Fruit fly (Drosophila melanogaster) whole organism, embryonic: Measurements from ENCODE around the gene Tango5.
A peak's percentile ranks its signal among the peaks of the same experiment; 100 is the strongest.

Source experiments
- Ada2b ChIP-seq: fragments of 200-800 bp; sonication (Bioruptor generic); IDR thresholded peaks from 2 replicates; pipeline ENCODE4 v1.3.6; 2022; ENCODE audit warnings: missing biosample characterization, missing genetic modification characterization
- CG10147 ChIP-seq: fragments of 200-800 bp; sonication (Bioruptor generic); optimal IDR thresholded peaks from 2 replicates; lab custom pipeline; 2019; ENCODE audit warnings: missing biosample characterization, mild to moderate bottlenecking, missing genetic modification characterization, moderate library complexity
- CG12104 ChIP-seq: fragments of 200-800 bp; sonication (Bioruptor generic); optimal IDR thresholded peaks from 3 replicates; lab custom pipeline; 2016; ENCODE audit warnings: missing biosample characterization, missing genetic modification characterization
- CG13775 ChIP-seq: fragments of 200-800 bp; sonication (Bioruptor generic); optimal IDR thresholded peaks from 3 replicates; lab custom pipeline; 2017; ENCODE audit warnings: missing biosample characterization, mild to moderate bottlenecking, missing genetic modification characterization
- CG14014 ChIP-seq: fragments of 200-800 bp; sonication (Bioruptor generic); IDR thresholded peaks from 2 replicates; pipeline ENCODE4 v1.3.6; 2022; ENCODE audit warnings: missing biosample characterization, missing genetic modification characterization
- CG14050 ChIP-seq: fragments of 200-800 bp; sonication (Bioruptor generic); IDR thresholded peaks from 3 replicates; pipeline ENCODE4 v1.3.6; 2022; ENCODE audit warnings: missing biosample characterization, missing genetic modification characterization
- CG14441 ChIP-seq: fragments of 200-800 bp; sonication (Bioruptor generic); IDR thresholded peaks from 2 replicates; pipeline ENCODE4 v1.3.6; 2022; ENCODE audit warnings: missing biosample characterization, missing genetic modification characterization
- CG14667 ChIP-seq: fragments of 200-800 bp; sonication (Bioruptor generic); IDR thresholded peaks from 2 replicates; pipeline ENCODE4 v1.3.6; 2022; ENCODE audit warnings: missing biosample characterization, missing genetic modification characterization
- CG15514 ChIP-seq: fragments of 200-800 bp; sonication (Bioruptor generic); optimal IDR thresholded peaks from 3 replicates; lab custom pipeline; 2017; ENCODE audit warnings: missing biosample characterization, missing genetic modification characterization, mild to moderate bottlenecking, moderate library complexity, missing genetic modification reagents
- CG2120 ChIP-seq: fragments of 200-800 bp; sonication (Bioruptor generic); optimal IDR thresholded peaks from 3 replicates; lab custom pipeline; 2016; ENCODE audit warnings: missing biosample characterization, missing genetic modification characterization
- CG4360 ChIP-seq: fragments of 200-800 bp; sonication (Bioruptor generic); IDR thresholded peaks from 2 replicates; pipeline ENCODE4 v1.3.6; 2022; ENCODE audit warnings: missing biosample characterization, missing genetic modification characterization
- CG5245 ChIP-seq: fragments of 200-800 bp; sonication (Bioruptor generic); optimal IDR thresholded peaks from 3 replicates; lab custom pipeline; 2016; ENCODE audit warnings: missing biosample characterization, missing genetic modification characterization
- CG6683 ChIP-seq: fragments of 200-800 bp; sonication (Bioruptor generic); optimal IDR thresholded peaks from 2 replicates; lab custom pipeline; 2017; ENCODE audit warnings: missing biosample characterization, mild to moderate bottlenecking, missing genetic modification characterization, missing genetic modification reagents
- CG6765 ChIP-seq: fragments of 200-800 bp; sonication (Bioruptor generic); optimal IDR thresholded peaks from 3 replicates; lab custom pipeline; 2017; ENCODE audit warnings: missing biosample characterization, mild to moderate bottlenecking, missing genetic modification characterization
- CG9437 ChIP-seq: fragments of 200-800 bp; sonication (Bioruptor generic); optimal IDR thresholded peaks from 2 replicates; lab custom pipeline; 2018; ENCODE audit warnings: missing biosample characterization, mild to moderate bottlenecking, missing genetic modification characterization
- D19A ChIP-seq: fragments of 200-800 bp; optimal IDR thresholded peaks from 3 replicates; lab custom pipeline; 2019; ENCODE audit warnings: missing biosample characterization, mild to moderate bottlenecking, missing genetic modification characterization, moderate library complexity
- D19B ChIP-seq: fragments of 200-800 bp; sonication (Bioruptor generic); optimal IDR thresholded peaks from 2 replicates; lab custom pipeline; 2017; ENCODE audit warnings: missing biosample characterization, mild to moderate bottlenecking, missing genetic modification characterization
- Dip3 ChIP-seq: fragments of 200-800 bp; sonication (Bioruptor generic); optimal IDR thresholded peaks from 3 replicates; lab custom pipeline; 2016; ENCODE audit warnings: missing biosample characterization, missing genetic modification characterization
- Doc2 ChIP-seq: fragments of 200-800 bp; sonication (Bioruptor generic); IDR thresholded peaks from 2 replicates; pipeline ENCODE4 v1.3.6; 2022; ENCODE audit warnings: missing biosample characterization, missing genetic modification characterization
- Fer1 ChIP-seq: fragments of 200-800 bp; sonication (Bioruptor generic); optimal IDR thresholded peaks from 2 replicates; lab custom pipeline; 2017; ENCODE audit warnings: missing biosample characterization, mild to moderate bottlenecking, missing genetic modification characterization
- H15 ChIP-seq: fragments of 200-800 bp; sonication (Bioruptor generic); IDR thresholded peaks from 3 replicates; pipeline ENCODE4 v1.3.6; 2022; ENCODE audit warnings: missing biosample characterization, missing genetic modification characterization
- Jarid2 ChIP-seq: fragments of 200-800 bp; sonication (Bioruptor generic); optimal IDR thresholded peaks from 3 replicates; lab custom pipeline; 2017; ENCODE audit warnings: mild to moderate bottlenecking, missing biosample characterization, missing genetic modification reagents, missing genetic modification characterization
- Kr ChIP-seq: fragments of 200-800 bp; sonication (Bioruptor generic); optimal IDR thresholded peaks from 2 replicates; lab custom pipeline; 2017; ENCODE audit warnings: missing biosample characterization, mild to moderate bottlenecking, missing genetic modification characterization
- MTF-1 ChIP-seq: fragments of 200-800 bp; sonication (Bioruptor generic); optimal IDR thresholded peaks from 2 replicates; lab custom pipeline; 2018; ENCODE audit warnings: missing biosample characterization, mild to moderate bottlenecking, missing genetic modification characterization, borderline replicate concordance
- Mes4 ChIP-seq: fragments of 200-800 bp; sonication (Bioruptor generic); optimal IDR thresholded peaks from 2 replicates; lab custom pipeline; 2016; ENCODE audit warnings: missing biosample characterization, missing genetic modification characterization
- Myb ChIP-seq: fragments of 200-800 bp; sonication (Bioruptor generic); optimal IDR thresholded peaks from 2 replicates; lab custom pipeline; 2016; ENCODE audit warnings: missing biosample characterization, missing genetic modification characterization
- Six4 ChIP-seq: fragments of 200-800 bp; sonication (Bioruptor generic); optimal IDR thresholded peaks from 2 replicates; lab custom pipeline; 2016; ENCODE audit warnings: missing biosample characterization, missing genetic modification characterization
- Tbp ChIP-seq: fragments of >200 bp; optimal IDR thresholded peaks from 2 replicates; lab custom pipeline; 2018; ENCODE audit warnings: missing biosample characterization, missing genetic modification characterization
- Xrp1 ChIP-seq: fragments of 200-800 bp; sonication (Bioruptor generic); IDR thresholded peaks from 2 replicates; pipeline ENCODE4 v1.3.6; 2022; ENCODE audit warnings: missing biosample characterization, missing genetic modification characterization
- da ChIP-seq: fragments of 200-800 bp; sonication (Bioruptor generic); optimal IDR thresholded peaks from 2 replicates; lab custom pipeline; 2016; ENCODE audit warnings: missing biosample characterization, missing genetic modification characterization
- ewg ChIP-seq: fragments of 200-800 bp; sonication (Bioruptor generic); optimal IDR thresholded peaks from 3 replicates; lab custom pipeline; 2017; ENCODE audit warnings: mild to moderate bottlenecking, missing biosample characterization, missing genetic modification reagents, missing genetic modification characterization
- gce ChIP-seq: fragments of 200-800 bp; sonication (Bioruptor generic); IDR thresholded peaks from 3 replicates; pipeline ENCODE4 v1.3.6; 2022; ENCODE audit warnings: missing biosample characterization, missing genetic modification characterization
- gem ChIP-seq: fragments of 200-800 bp; sonication (Bioruptor generic); optimal IDR thresholded peaks from 2 replicates; lab custom pipeline; 2019; ENCODE audit warnings: missing biosample characterization, mild to moderate bottlenecking, missing genetic modification characterization, moderate library complexity
- grn ChIP-seq: fragments of 200-800 bp; sonication (Bioruptor generic); optimal IDR thresholded peaks from 3 replicates; lab custom pipeline; 2017; ENCODE audit warnings: missing biosample characterization, missing genetic modification characterization
- jing ChIP-seq: fragments of 200-800 bp; sonication (Bioruptor generic); optimal IDR thresholded peaks from 2 replicates; lab custom pipeline; 2018; ENCODE audit warnings: missing biosample characterization, mild to moderate bottlenecking, missing genetic modification characterization
- klu ChIP-seq: fragments of 200-800 bp; sonication (Bioruptor generic); IDR thresholded peaks from 2 replicates; pipeline ENCODE4 v1.3.6; 2022; ENCODE audit warnings: missing biosample characterization, missing genetic modification characterization
- lilli ChIP-seq: fragments of 200-800 bp; sonication (Bioruptor generic); optimal IDR thresholded peaks from 3 replicates; lab custom pipeline; 2016; ENCODE audit warnings: missing biosample characterization, missing genetic modification characterization
- lov ChIP-seq, 2 experiments: fragments of 200-800 bp in 1 of 2; fragments of >200 bp in 1 of 2; sonication (Bioruptor generic) in 1 of 2; IDR thresholded peaks in 1 of 2; optimal IDR thresholded peaks in 1 of 2; 2 replicates in 1 of 2; 3 replicates in 1 of 2; pipeline versions ENCODE4 v1.3.6 to Lab custom; 2017 to 2022; ENCODE audit warnings: missing biosample characterization in 1 of 2, missing genetic modification characterization in 1 of 2
- prd ChIP-seq, 3 experiments: fragments of >200 bp in 2 of 3; fragments of 200-800 bp in 1 of 3; sonication (Bioruptor generic) in 1 of 3; optimal IDR thresholded peaks in 2 of 3; IDR thresholded peaks in 1 of 3; 2 replicates in 2 of 3; 3 replicates in 1 of 3; pipeline versions ENCODE4 v1.3.6 to Lab custom; 2017 to 2022; ENCODE audit warnings: missing biosample characterization in 1 of 3, missing genetic modification characterization in 1 of 3
- pros ChIP-seq: fragments of 200-800 bp; sonication (Bioruptor generic); optimal IDR thresholded peaks from 3 replicates; lab custom pipeline; 2019; ENCODE audit warnings: missing biosample characterization, mild to moderate bottlenecking, missing genetic modification characterization, moderate library complexity
- rib ChIP-seq: fragments of 200-800 bp; sonication (Bioruptor generic); IDR thresholded peaks from 2 replicates; pipeline ENCODE4 v1.3.6; 2022; ENCODE audit warnings: missing biosample characterization, missing genetic modification characterization
- sens-2 ChIP-seq: fragments of 200-800 bp; sonication (Bioruptor generic); IDR thresholded peaks from 2 replicates; pipeline ENCODE4 v1.3.6; 2022; ENCODE audit warnings: missing biosample characterization, missing genetic modification characterization
- seq ChIP-seq: fragments of 200-800 bp; sonication (Bioruptor generic); IDR thresholded peaks from 2 replicates; pipeline ENCODE4 v1.3.6; 2022; ENCODE audit warnings: missing biosample characterization, missing genetic modification characterization
- sim ChIP-seq: fragments of 200-800 bp; sonication (Bioruptor generic); IDR thresholded peaks from 2 replicates; pipeline ENCODE4 v1.3.6; 2022; ENCODE audit warnings: missing biosample characterization, missing genetic modification characterization
- sna ChIP-seq: fragments of 200-800 bp; sonication (Bioruptor generic); IDR thresholded peaks from 2 replicates; pipeline ENCODE4 v1.3.6; 2022; ENCODE audit warnings: missing biosample characterization, missing genetic modification characterization; ENCODE audit not compliant: partially characterized antibody
- sqz ChIP-seq: fragments of 200-800 bp; sonication (Bioruptor generic); optimal IDR thresholded peaks from 3 replicates; lab custom pipeline; 2018; ENCODE audit warnings: missing biosample characterization, mild to moderate bottlenecking, missing genetic modification characterization
- tap ChIP-seq: fragments of 200-800 bp; optimal IDR thresholded peaks from 3 replicates; lab custom pipeline; 2019; ENCODE audit warnings: missing biosample characterization, mild to moderate bottlenecking, missing genetic modification characterization, moderate library complexity
- trh ChIP-seq: fragments of 200-800 bp; sonication (Bioruptor generic); optimal IDR thresholded peaks from 2 replicates; lab custom pipeline; 2016; ENCODE audit warnings: missing biosample characterization, missing genetic modification characterization
- unpg ChIP-seq: fragments of 200-800 bp; sonication (Bioruptor generic); optimal IDR thresholded peaks from 3 replicates; lab custom pipeline; 2018; ENCODE audit warnings: missing biosample characterization, mild to moderate bottlenecking, missing genetic modification characterization, moderate library complexity
- zen2 ChIP-seq: fragments of 200-800 bp; sonication (Bioruptor generic); IDR thresholded peaks from 3 replicates; pipeline ENCODE4 v1.3.6; 2022; ENCODE audit warnings: missing biosample characterization, missing genetic modification characterization; ENCODE audit not compliant: partially characterized antibody

The Tango5 gene

DNA sequence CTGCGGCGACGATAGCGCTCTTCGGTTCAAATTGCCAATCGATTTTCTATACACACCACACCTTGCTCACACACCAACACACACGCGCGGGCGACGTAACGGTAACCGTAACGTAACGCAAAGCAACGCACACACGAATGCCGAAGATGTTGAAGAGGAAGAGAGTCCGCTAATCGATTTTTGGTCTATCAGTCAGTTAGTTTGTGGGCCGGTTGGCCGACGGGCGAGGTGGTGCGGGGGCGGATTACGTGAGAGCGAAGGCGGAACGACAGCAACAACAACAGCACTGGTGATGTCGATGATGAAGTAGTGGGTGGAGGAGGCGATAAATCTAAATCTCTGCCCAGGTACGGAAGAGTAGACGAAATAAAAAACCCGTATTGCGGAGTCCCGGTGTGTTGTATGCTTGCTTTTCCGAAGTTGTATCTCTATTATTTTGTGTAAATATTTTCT is 19.9 kb downstream of the Tango5 start, which contains the start of gene ras (continued):
- TF ChIP-seq CG10147 (GFP tag; lab: Kevin White, UChicago) (no peak), gce (GFP tag; lab: Robert Waterston, UW) (no peak), CG6765 (GFP tag; lab: Kevin White, UChicago) (peak; percentile 34), sens-2 (GFP tag; lab: Robert Waterston, UW) (no peak), CG6683 (GFP tag; lab: Kevin White, UChicago) (no peak), da (GFP tag; lab: Kevin White, UChicago) (no peak), Tbp (no peak), tap (tag; lab: Kevin White, UChicago) (no peak), rib (no peak), D19A (tag; lab: Kevin White, UChicago) (no peak), CG14050 (no peak), Doc2 (GFP tag; lab: Robert Waterston, UW) (no peak), lov (optimal IDR thresholded peaks at IDR 0.05; lab: Kevin White, UChicago) (no peak), lov (GFP tag; IDR thresholded peaks at IDR 0.05; lab: Robert Waterston, UW) (peak; percentile 58; the same call in 2 of the 3 replicates), CG5245 (no peak), jing (no peak), sna (GFP tag; lab: Robert Waterston, UW) (no peak), seq (GFP tag; lab: Robert Waterston, UW) (no peak), pros (GFP tag; lab: Kevin White, UChicago) (peak; percentile 83), Ada2b (GFP tag; lab: Robert Waterston, UW) (no peak), unpg (GFP tag; lab: Kevin White, UChicago) (no peak), D19B (GFP tag; lab: Kevin White, UChicago) (no peak), CG13775 (no peak), Kr (GFP tag; lab: Kevin White, UChicago) (peak; percentile 5), gem (tag; lab: Kevin White, UChicago) (no peak), CG12104 (GFP tag; lab: Kevin White, UChicago) (no peak), Xrp1 (GFP tag; lab: Robert Waterston, UW) (no peak), grn (GFP tag; lab: Kevin White, UChicago) (peak; percentile 60), ewg (GFP tag; lab: Kevin White, UChicago) (no peak), lilli (GFP tag; lab: Kevin White, UChicago) (no peak), Jarid2 (GFP tag; lab: Kevin White, UChicago) (no peak), CG14667 (GFP tag; lab: Robert Waterston, UW) (no peak), CG14441 (GFP tag; lab: Robert Waterston, UW) (no peak), CG14014 (GFP tag; lab: Robert Waterston, UW) (no peak)

DNA sequence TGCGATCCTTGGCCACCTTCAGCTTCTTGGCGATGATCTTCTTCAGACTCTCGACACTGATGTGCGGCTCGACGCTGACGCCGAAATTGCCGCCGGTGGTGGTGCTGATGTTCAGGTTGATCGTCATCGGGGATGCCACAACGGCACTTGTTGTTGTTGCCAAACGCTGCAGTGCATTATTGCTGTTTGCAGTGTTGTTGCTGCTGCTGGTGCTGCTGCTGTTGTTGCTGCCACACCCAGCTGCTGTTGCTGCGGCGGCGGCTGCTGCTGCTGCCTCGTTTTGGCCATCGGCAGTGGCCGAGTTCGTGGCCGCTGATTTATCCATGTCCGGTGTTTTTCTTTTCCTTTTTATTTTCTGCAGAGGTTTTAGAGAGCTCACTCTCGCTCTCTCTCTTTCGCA is 20.4 kb downstream of the Tango5 start:
- TF ChIP-seq prd (optimal IDR thresholded peaks at IDR 0.05; lab: Kevin White, UChicago) = no peak
- no peak for TF ChIP-seq prd (GFP tag; IDR thresholded peaks at IDR 0.05; lab: Robert Waterston, UW)
- TF ChIP-seq CG4360 = peak; percentile 91
- TF ChIP-seq sqz (GFP tag; lab: Kevin White, UChicago) = peak; percentile 23
- TF ChIP-seq trh (GFP tag; lab: Kevin White, UChicago) = no peak
- no peak for TF ChIP-seq zen2 (GFP tag; lab: Robert Waterston, UW)

DNA sequence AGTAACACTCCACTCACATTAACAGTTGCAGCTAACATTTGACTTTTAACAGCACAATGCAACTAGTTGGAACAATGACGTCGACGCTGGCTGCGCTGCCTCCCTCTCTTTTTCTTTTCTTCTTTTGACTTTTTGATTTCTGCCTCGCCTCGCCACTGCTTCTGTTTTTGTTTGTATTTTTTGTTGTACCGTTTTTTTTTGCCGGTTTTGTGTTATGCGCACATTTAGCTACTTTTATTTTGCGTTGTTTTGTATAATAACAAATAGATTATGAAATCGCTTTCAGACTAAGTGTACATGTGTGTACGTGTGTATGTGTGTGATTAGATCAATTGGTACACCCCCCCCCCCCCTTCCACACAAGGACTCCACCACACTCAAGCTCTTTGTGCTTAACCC is 21.6 kb downstream of the Tango5 start:
- TF ChIP-seq Mes4 (no peak), MTF-1 (GFP tag; lab: Kevin White, UChicago) (no peak), CG15514 (GFP tag; lab: Kevin White, UChicago) (no peak), H15 (GFP tag; lab: Robert Waterston, UW) (no peak), sim (GFP tag; lab: Robert Waterston, UW) (no peak), Six4 (no peak), CG9437 (GFP tag; lab: Kevin White, UChicago) (no peak), CG2120 (GFP tag; lab: Kevin White, UChicago) (no peak), klu (GFP tag; lab: Robert Waterston, UW) (no peak), Myb (no peak), Fer1 (GFP tag; lab: Kevin White, UChicago) (no peak), Dip3 (GFP tag; lab: Kevin White, UChicago) (no peak)
